Fruit fly (Drosophila melanogaster) whole organism, embryonic: ENCODE results near the gene Kdsr.

ENCODE experiments used
- BEAF-32 ChIP-seq: fragments of 200-800 bp; sonication (Bioruptor generic); optimal IDR thresholded peaks from 3 replicates; lab custom pipeline; 2017; ENCODE audit warnings: missing biosample characterization, missing genetic modification characterization, mild to moderate bottlenecking, moderate library complexity, missing genetic modification reagents
- Blimp-1 ChIP-seq: fragments of 200-800 bp; sonication (Bioruptor generic); optimal IDR thresholded peaks from 3 replicates; lab custom pipeline; 2018; ENCODE audit warnings: missing biosample characterization, missing genetic modification characterization, mild to moderate bottlenecking, moderate library complexity, missing genetic modification reagents
- BtbVII ChIP-seq: fragments of 200-800 bp; sonication (Bioruptor generic); optimal IDR thresholded peaks from 3 replicates; lab custom pipeline; 2017; ENCODE audit warnings: missing biosample characterization, mild to moderate bottlenecking, missing genetic modification characterization
- CG11398 ChIP-seq: fragments of 200-800 bp; sonication (Bioruptor generic); optimal IDR thresholded peaks from 2 replicates; lab custom pipeline; 2016; ENCODE audit warnings: missing biosample characterization, missing genetic modification characterization
- CG11560 ChIP-seq: fragments of 200-800 bp; sonication (Bioruptor generic); IDR thresholded peaks from 3 replicates; pipeline ENCODE4 v1.3.6; 2022; ENCODE audit warnings: missing biosample characterization, missing genetic modification characterization
- CG12744 ChIP-seq: fragments of 200-800 bp; sonication (Bioruptor generic); optimal IDR thresholded peaks from 2 replicates; lab custom pipeline; 2016; ENCODE audit warnings: missing biosample characterization, missing genetic modification characterization
- CG13624 ChIP-seq: fragments of 200-800 bp; sonication (Bioruptor generic); optimal IDR thresholded peaks from 2 replicates; lab custom pipeline; 2016; ENCODE audit warnings: missing biosample characterization, missing genetic modification characterization
- CG1647 ChIP-seq: fragments of 200-800 bp; sonication (Bioruptor generic); optimal IDR thresholded peaks from 3 replicates; lab custom pipeline; 2016; ENCODE audit warnings: missing biosample characterization, missing genetic modification characterization
- CG17359 ChIP-seq: fragments of 200-800 bp; sonication (Bioruptor generic); optimal IDR thresholded peaks from 3 replicates; lab custom pipeline; 2018; ENCODE audit warnings: missing biosample characterization, mild to moderate bottlenecking, missing genetic modification characterization, moderate library complexity
- CG17385 ChIP-seq: fragments of 200-800 bp; sonication (Bioruptor generic); optimal IDR thresholded peaks from 3 replicates; lab custom pipeline; 2018; ENCODE audit warnings: missing biosample characterization, mild to moderate bottlenecking, missing genetic modification characterization
- CG18011 ChIP-seq: fragments of 200-800 bp; sonication (Bioruptor generic); optimal IDR thresholded peaks from 2 replicates; lab custom pipeline; 2017; ENCODE audit warnings: missing biosample characterization, missing genetic modification characterization, mild to moderate bottlenecking, moderate library complexity, missing genotype
- CG18599 ChIP-seq: fragments of 200-800 bp; sonication (Bioruptor generic); optimal IDR thresholded peaks from 3 replicates; lab custom pipeline; 2017; ENCODE audit warnings: missing biosample characterization, missing genetic modification characterization, mild to moderate bottlenecking, moderate library complexity, missing genetic modification reagents
- CG2678 ChIP-seq: fragments of 200-800 bp; sonication (Bioruptor generic); optimal IDR thresholded peaks from 3 replicates; lab custom pipeline; 2019; ENCODE audit warnings: missing biosample characterization, mild to moderate bottlenecking, missing genetic modification characterization, moderate library complexity
- CG3281 ChIP-seq: fragments of 200-800 bp; sonication (Bioruptor generic); optimal IDR thresholded peaks from 3 replicates; lab custom pipeline; 2017; ENCODE audit warnings: missing biosample characterization, mild to moderate bottlenecking, missing genetic modification characterization
- CG6654 ChIP-seq: fragments of 200-800 bp; sonication (Bioruptor generic); optimal IDR thresholded peaks from 2 replicates; lab custom pipeline; 2017; ENCODE audit warnings: missing biosample characterization, mild to moderate bottlenecking, missing genetic modification characterization
- CG7556 ChIP-seq: fragments of 200-800 bp; sonication (Bioruptor generic); optimal IDR thresholded peaks from 2 replicates; lab custom pipeline; 2017; ENCODE audit warnings: missing biosample characterization, mild to moderate bottlenecking, missing genetic modification characterization
- CG7963 ChIP-seq: fragments of 200-800 bp; sonication (Bioruptor generic); IDR thresholded peaks from 3 replicates; pipeline ENCODE4 v1.3.6; 2022; ENCODE audit warnings: missing biosample characterization, missing genetic modification characterization; ENCODE audit not compliant: partially characterized antibody
- CG8359 ChIP-seq: fragments of 200-800 bp; sonication (Bioruptor generic); optimal IDR thresholded peaks from 2 replicates; lab custom pipeline; 2017; ENCODE audit warnings: missing biosample characterization, mild to moderate bottlenecking, missing genetic modification characterization, borderline replicate concordance
- CG9215 ChIP-seq: fragments of 200-800 bp; sonication (Bioruptor generic); IDR thresholded peaks from 2 replicates; pipeline ENCODE4 v1.3.6; 2022; ENCODE audit warnings: missing biosample characterization, missing genetic modification characterization
- CG9932 ChIP-seq: fragments of 200-800 bp; sonication (Bioruptor generic); IDR thresholded peaks from 2 replicates; pipeline ENCODE4 v1.3.6; 2022; ENCODE audit warnings: missing biosample characterization, missing genetic modification characterization
- Dip3 ChIP-seq: fragments of 200-800 bp; sonication (Bioruptor generic); optimal IDR thresholded peaks from 3 replicates; lab custom pipeline; 2016; ENCODE audit warnings: missing biosample characterization, missing genetic modification characterization
- Drgx ChIP-seq: fragments of 200-800 bp; sonication (Bioruptor generic); IDR thresholded peaks from 2 replicates; pipeline ENCODE4 v1.3.6; 2022; ENCODE audit warnings: missing biosample characterization, missing genetic modification characterization
- Ets65A ChIP-seq: fragments of 200-800 bp; sonication (Bioruptor generic); peaks from one replicate; lab custom pipeline; 2016; ENCODE audit warnings: missing biosample characterization, missing genetic modification characterization
- Fer3 ChIP-seq: fragments of 200-800 bp; sonication (Bioruptor generic); optimal IDR thresholded peaks from 2 replicates; lab custom pipeline; 2018; ENCODE audit warnings: missing biosample characterization, mild to moderate bottlenecking, missing genetic modification characterization, moderate library complexity
- HLHmδ ChIP-seq: fragments of 200-800 bp; sonication (Bioruptor generic); optimal IDR thresholded peaks from 2 replicates; lab custom pipeline; 2018; ENCODE audit warnings: missing biosample characterization, mild to moderate bottlenecking, missing genetic modification characterization, moderate library complexity
- Lpt ChIP-seq: fragments of >200 bp; optimal IDR thresholded peaks from 2 replicates; lab custom pipeline; 2018; ENCODE audit warnings: missing biosample characterization, missing genetic modification characterization
- Sry-δ ChIP-seq: fragments of 200-800 bp; sonication (Bioruptor generic); optimal IDR thresholded peaks from 2 replicates; lab custom pipeline; 2016; ENCODE audit warnings: missing biosample characterization, missing genetic modification characterization
- abd-A ChIP-seq: fragments of 200-800 bp; sonication (Bioruptor generic); optimal IDR thresholded peaks from 3 replicates; lab custom pipeline; 2019; ENCODE audit warnings: missing biosample characterization, mild to moderate bottlenecking, missing genetic modification characterization, moderate library complexity
- ash1 ChIP-seq: fragments of 200-800 bp; sonication (Bioruptor generic); optimal IDR thresholded peaks from 2 replicates; lab custom pipeline; 2018; ENCODE audit warnings: missing biosample characterization, mild to moderate bottlenecking, missing genetic modification characterization
- ato ChIP-seq: fragments of 200-800 bp; sonication (Bioruptor generic); IDR thresholded peaks from 2 replicates; pipeline ENCODE4 v1.3.6; 2022; ENCODE audit warnings: missing biosample characterization, missing genetic modification characterization; ENCODE audit not compliant: partially characterized antibody
- az2 ChIP-seq: fragments of 200-800 bp; sonication (Bioruptor generic); optimal IDR thresholded peaks from 3 replicates; lab custom pipeline; 2016; ENCODE audit warnings: missing biosample characterization, missing genetic modification characterization
- dati ChIP-seq: fragments of 200-800 bp; sonication (Bioruptor generic); IDR thresholded peaks from 2 replicates; pipeline ENCODE4 v1.3.6; 2022; ENCODE audit warnings: missing biosample characterization, missing genetic modification characterization
- ewg ChIP-seq: fragments of 200-800 bp; sonication (Bioruptor generic); optimal IDR thresholded peaks from 3 replicates; lab custom pipeline; 2017; ENCODE audit warnings: mild to moderate bottlenecking, missing biosample characterization, missing genetic modification reagents, missing genetic modification characterization
- gsb-n ChIP-seq: fragments of 200-800 bp; sonication (Bioruptor generic); optimal IDR thresholded peaks from 3 replicates; lab custom pipeline; 2018; ENCODE audit warnings: missing biosample characterization, mild to moderate bottlenecking, missing genetic modification characterization
- hth ChIP-seq: fragments of >200 bp; optimal IDR thresholded peaks from 2 replicates; lab custom pipeline; 2017; ENCODE audit warnings: inconsistent platforms
- inv ChIP-seq: fragments of 200-800 bp; sonication (Bioruptor generic); IDR thresholded peaks from 2 replicates; pipeline ENCODE4 v1.3.6; 2022; ENCODE audit warnings: missing biosample characterization, missing genetic modification characterization; ENCODE audit not compliant: partially characterized antibody
- kni ChIP-seq: fragments of 200-800 bp; sonication (Bioruptor generic); optimal IDR thresholded peaks from 3 replicates; lab custom pipeline; 2017; ENCODE audit warnings: mild to moderate bottlenecking, missing biosample characterization, missing genetic modification reagents, missing genetic modification characterization
- mld ChIP-seq: fragments of 200-800 bp; sonication (Bioruptor generic); IDR thresholded peaks from 3 replicates; pipeline ENCODE4 v1.3.6; 2022; ENCODE audit warnings: missing biosample characterization, missing genetic modification characterization; ENCODE audit not compliant: partially characterized antibody
- nau ChIP-seq: fragments of 200-800 bp; sonication (Bioruptor generic); optimal IDR thresholded peaks from 3 replicates; lab custom pipeline; 2017; ENCODE audit warnings: missing biosample characterization, mild to moderate bottlenecking, missing genetic modification characterization, missing genetic modification reagents
- peb ChIP-seq: fragments of 200-800 bp; sonication (Bioruptor generic); IDR thresholded peaks from 2 replicates; pipeline ENCODE4 v1.3.6; 2022; ENCODE audit warnings: missing biosample characterization, missing genetic modification characterization
- pnt ChIP-seq: fragments of 200-800 bp; sonication (Bioruptor generic); optimal IDR thresholded peaks from 3 replicates; lab custom pipeline; 2016; ENCODE audit warnings: missing biosample characterization, missing genetic modification characterization
- repo ChIP-seq: fragments of 200-800 bp; sonication (Bioruptor generic); optimal IDR thresholded peaks from 2 replicates; lab custom pipeline; 2016; ENCODE audit warnings: missing biosample characterization, missing genetic modification characterization
- ro ChIP-seq: fragments of 200-800 bp; sonication (Bioruptor generic); IDR thresholded peaks from 2 replicates; pipeline ENCODE4 v1.3.6; 2022; ENCODE audit warnings: missing biosample characterization, missing genetic modification characterization
- schlank ChIP-seq: fragments of 200-800 bp; sonication (Bioruptor generic); optimal IDR thresholded peaks from 2 replicates; lab custom pipeline; 2018; ENCODE audit warnings: missing biosample characterization, mild to moderate bottlenecking, missing genetic modification characterization
- scrt ChIP-seq: fragments of 200-800 bp; sonication (Bioruptor generic); optimal IDR thresholded peaks from 2 replicates; lab custom pipeline; 2018; ENCODE audit warnings: missing biosample characterization, mild to moderate bottlenecking, missing genetic modification characterization, moderate library complexity
- sima ChIP-seq: fragments of 200-800 bp; sonication (Bioruptor generic); optimal IDR thresholded peaks from 2 replicates; lab custom pipeline; 2016; ENCODE audit warnings: missing biosample characterization, missing genetic modification characterization
- slou ChIP-seq: fragments of 200-800 bp; sonication (Bioruptor generic); optimal IDR thresholded peaks from 3 replicates; lab custom pipeline; 2016; ENCODE audit warnings: missing biosample characterization, missing genetic modification characterization
- ssp ChIP-seq: fragments of 200-800 bp; sonication (Bioruptor generic); IDR thresholded peaks from 2 replicates; pipeline ENCODE4 v1.3.6; 2022; ENCODE audit warnings: missing biosample characterization, missing genetic modification characterization
- vfl ChIP-seq: fragments of 200-800 bp; sonication (Bioruptor generic); optimal IDR thresholded peaks from 2 replicates; lab custom pipeline; 2016; ENCODE audit warnings: missing biosample characterization, missing genetic modification characterization
- wor ChIP-seq: fragments of 200-800 bp; sonication (Bioruptor generic); IDR thresholded peaks from 2 replicates; pipeline ENCODE4 v1.3.6; 2022; ENCODE audit warnings: missing biosample characterization, missing genetic modification characterization

Kdsr gene

DNA sequence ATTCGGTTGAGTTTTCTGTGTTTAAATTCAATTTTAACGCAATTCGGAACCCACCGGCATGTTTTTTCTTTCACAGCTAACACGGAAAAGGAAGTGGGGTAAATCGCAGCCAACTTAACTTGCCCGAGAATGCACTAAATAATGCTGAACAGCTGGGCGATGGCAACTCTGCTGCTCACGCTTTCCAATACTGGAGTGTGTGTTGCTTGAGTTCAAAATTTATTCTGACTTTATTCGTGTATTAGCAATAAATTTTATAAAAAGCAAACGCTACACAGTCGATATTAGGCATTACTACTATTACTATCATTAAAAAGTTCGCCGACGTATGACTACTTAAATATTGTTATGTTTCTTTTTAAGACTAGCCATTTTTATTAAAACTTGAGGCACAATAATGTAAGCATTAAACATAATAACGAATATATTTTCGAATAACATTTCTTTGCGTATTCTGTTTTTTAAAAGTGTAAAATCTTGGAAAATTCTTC is 14.9 kb downstream of the Kdsr start, which contains the start of the genes RpS27 and Nup37 (continued):
- TF ChIP-seq repo (peak; percentile 98), ro (GFP tag; lab: Robert Waterston, UW) (peak; percentile 94), CG11398 (peak; percentile 99), CG17385 (peak; percentile 97), nau (GFP tag; lab: Kevin White, UChicago) (peak; percentile 98), CG9932 (GFP tag; lab: Robert Waterston, UW) (peak; percentile 98), sima (peak; percentile 97), gsb-n (tag; lab: Kevin White, UChicago) (peak; percentile 95), wor (GFP tag; lab: Robert Waterston, UW) (peak; percentile 74), CG3281 (GFP tag; lab: Kevin White, UChicago) (peak; percentile 99), peb (GFP tag; lab: Robert Waterston, UW) (peak; percentile 89), CG6654 (peak; percentile 94), scrt (peak; percentile 96), ash1 (GFP tag; lab: Kevin White, UChicago) (peak; percentile 99), Sry-δ (GFP tag; lab: Kevin White, UChicago) (peak; percentile 83), abd-A (tag; lab: Kevin White, UChicago) (no peak), BEAF-32 (GFP tag; lab: Kevin White, UChicago) (peak; percentile 67), inv (GFP tag; lab: Robert Waterston, UW) (no peak), ssp (GFP tag; lab: Robert Waterston, UW) (peak; percentile 90), BtbVII (peak; percentile 99), dati (peak; percentile 96), slou (peak; percentile 97), CG17359 (tag; lab: Kevin White, UChicago) (peak; percentile 97), hth (no peak), CG18011 (GFP tag; lab: Kevin White, UChicago) (peak; percentile 92), HLHmδ (GFP tag; lab: Kevin White, UChicago) (peak; percentile 100), CG7556 (peak; percentile 93), ewg (peak; percentile 95), mld (GFP tag; lab: Robert Waterston, UW) (no peak), vfl (GFP tag; lab: Kevin White, UChicago) (peak; percentile 98), Ets65A (GFP tag; lab: Kevin White, UChicago) (peak; percentile 100), CG8359 (GFP tag; lab: Kevin White, UChicago) (peak; percentile 94), CG9215 (GFP tag; lab: Robert Waterston, UW) (peak; percentile 91), ato (GFP tag; lab: Robert Waterston, UW) (no peak), CG12744 (GFP tag; lab: Kevin White, UChicago) (peak; percentile 96), CG18599 (peak; percentile 98), CG13624 (GFP tag; lab: Kevin White, UChicago) (peak; percentile 99), Dip3 (GFP tag; lab: Kevin White, UChicago) (peak; percentile 98), schlank (tag; lab: Kevin White, UChicago) (peak; percentile 99), Blimp-1 (GFP tag; lab: Kevin White, UChicago) (peak; percentile 86), pnt (GFP tag; lab: Kevin White, UChicago) (peak; percentile 91), CG2678 (tag; lab: Kevin White, UChicago) (peak; percentile 92), CG11560 (peak; percentile 89), CG7963 (GFP tag; lab: Robert Waterston, UW) (no peak), CG1647 (GFP tag; lab: Kevin White, UChicago) (peak; percentile 98), Lpt (GFP tag; lab: Kevin White, UChicago) (no peak), Drgx (GFP tag; lab: Robert Waterston, UW) (peak; percentile 75), Fer3 (tag; lab: Kevin White, UChicago) (peak; percentile 98), az2 (GFP tag; lab: Kevin White, UChicago) (peak; percentile 95), kni (peak; percentile 100)
